Fruit fly (Drosophila melanogaster): ENCODE results near the gene CG43386.

CG43386 gene

dm6 chrX:9977305-9977704, at the start of gene CG43386:
TSS of gene CG43386 (minus strand) at chrX:9977405.
- TF ChIP-seq toe (GFP tag; optimal IDR thresholded peaks at IDR 0.05) (no peak), Clk (GFP tag; optimal IDR thresholded peaks at IDR 0.05) (no peak), Mnt (GFP tag; optimal IDR thresholded peaks at IDR 0.05) (no peak), cnc (optimal IDR thresholded peaks at IDR 0.05) (no peak), ovo (GFP tag; optimal IDR thresholded peaks at IDR 0.05) (no peak), CG11617 (GFP tag; optimal IDR thresholded peaks at IDR 0.05) (no peak), tj (GFP tag; optimal IDR thresholded peaks at IDR 0.05) (no peak), CG33017 (tag; optimal IDR thresholded peaks at IDR 0.05) (no peak), CG12768 (GFP tag; optimal IDR thresholded peaks at IDR 0.05) (no peak), CG7045 (GFP tag; optimal IDR thresholded peaks at IDR 0.05) (no peak), bab1 (GFP tag; optimal IDR thresholded peaks at IDR 0.05) (no peak), CG7101 (tag; optimal IDR thresholded peaks at IDR 0.05) (no peak), CG5204 (GFP tag; optimal IDR thresholded peaks at IDR 0.05) (no peak), kay (GFP tag; ENCODE audit: borderline replicate concordance) (no peak), Crg-1 (GFP tag; optimal IDR thresholded peaks at IDR 0.05) (no peak), Hr96 (GFP tag; optimal IDR thresholded peaks at IDR 0.05) (no peak)

dm6 chrX:10021809-10022208, 44.6 kb upstream of the CG43386 start:
- TF ChIP-seq Hr96 (GFP tag; optimal IDR thresholded peaks at IDR 0.05), result no peak
- no peak for TF ChIP-seq Crg-1 (GFP tag; optimal IDR thresholded peaks at IDR 0.05)
- TF ChIP-seq bab1 (GFP tag; optimal IDR thresholded peaks at IDR 0.05), result no peak
- TF ChIP-seq cic (GFP tag; optimal IDR thresholded peaks at IDR 0.05), result no peak
- TF ChIP-seq toe (GFP tag; optimal IDR thresholded peaks at IDR 0.05), result no peak
- TF ChIP-seq Mnt (GFP tag; optimal IDR thresholded peaks at IDR 0.05), result no peak
- no peak for TF ChIP-seq CG5204 (GFP tag; optimal IDR thresholded peaks at IDR 0.05)
- TF ChIP-seq CG7045 (GFP tag; optimal IDR thresholded peaks at IDR 0.05), result no peak
- no peak for TF ChIP-seq kay (GFP tag; ENCODE audit: borderline replicate concordance)
- TF ChIP-seq CG12768 (GFP tag; optimal IDR thresholded peaks at IDR 0.05), result no peak
- TF ChIP-seq CG7101 (tag; optimal IDR thresholded peaks at IDR 0.05), result no peak
- no peak for TF ChIP-seq CG11617 (GFP tag; optimal IDR thresholded peaks at IDR 0.05)
- TF ChIP-seq ovo (GFP tag; optimal IDR thresholded peaks at IDR 0.05), result no peak
- no peak for TF ChIP-seq tj (GFP tag; optimal IDR thresholded peaks at IDR 0.05)
- no peak for TF ChIP-seq CG14711 (tag; optimal IDR thresholded peaks at IDR 0.05)

- TF ChIP-seq Clk (GFP tag; optimal IDR thresholded peaks at IDR 0.05) (no peak), bab1 (GFP tag; optimal IDR thresholded peaks at IDR 0.05) (no peak), pad (GFP tag; optimal IDR thresholded peaks at IDR 0.05) (no peak), CG7045 (GFP tag; optimal IDR thresholded peaks at IDR 0.05) (no peak), toe (GFP tag; optimal IDR thresholded peaks at IDR 0.05) (no peak), CG7101 (tag; optimal IDR thresholded peaks at IDR 0.05) (no peak), tj (GFP tag; optimal IDR thresholded peaks at IDR 0.05) (no peak), cnc (optimal IDR thresholded peaks at IDR 0.05) (no peak), Mnt (GFP tag; optimal IDR thresholded peaks at IDR 0.05) (no peak), CG11617 (GFP tag; optimal IDR thresholded peaks at IDR 0.05) (no peak), ovo (GFP tag; optimal IDR thresholded peaks at IDR 0.05) (no peak), Crg-1 (GFP tag; optimal IDR thresholded peaks at IDR 0.05) (no peak), CG33017 (tag; optimal IDR thresholded peaks at IDR 0.05) (no peak), CG12768 (GFP tag; optimal IDR thresholded peaks at IDR 0.05) (no peak), CG1620 (GFP tag; optimal IDR thresholded peaks at IDR 0.05) (no peak), kay (GFP tag; ENCODE audit: borderline replicate concordance) (no peak), Hr96 (GFP tag; optimal IDR thresholded peaks at IDR 0.05) (no peak), CG14711 (tag; optimal IDR thresholded peaks at IDR 0.05) (no peak), cic (GFP tag; optimal IDR thresholded peaks at IDR 0.05) (no peak), CG5204 (GFP tag; optimal IDR thresholded peaks at IDR 0.05) (no peak)
Observed at dm6 chrX:10020857-10021256, 43.7 kb upstream of the CG43386 start.

- TF ChIP-seq Hr96 (GFP tag; optimal IDR thresholded peaks at IDR 0.05) (no peak), CG5204 (GFP tag; optimal IDR thresholded peaks at IDR 0.05) (no peak), CG12768 (GFP tag; optimal IDR thresholded peaks at IDR 0.05) (no peak), ovo (GFP tag; optimal IDR thresholded peaks at IDR 0.05) (no peak), bab1 (GFP tag; optimal IDR thresholded peaks at IDR 0.05) (no peak), kay (GFP tag; ENCODE audit: borderline replicate concordance) (no peak), CG7045 (GFP tag; optimal IDR thresholded peaks at IDR 0.05) (no peak), cnc (optimal IDR thresholded peaks at IDR 0.05) (no peak), CG14711 (tag; optimal IDR thresholded peaks at IDR 0.05) (no peak), Crg-1 (GFP tag; optimal IDR thresholded peaks at IDR 0.05) (no peak), toe (GFP tag; optimal IDR thresholded peaks at IDR 0.05) (no peak), pad (GFP tag; optimal IDR thresholded peaks at IDR 0.05) (no peak), CG7101 (tag; optimal IDR thresholded peaks at IDR 0.05) (no peak), CG1620 (GFP tag; optimal IDR thresholded peaks at IDR 0.05) (no peak), tj (GFP tag; optimal IDR thresholded peaks at IDR 0.05) (no peak), cic (GFP tag; optimal IDR thresholded peaks at IDR 0.05) (no peak), CG33017 (tag; optimal IDR thresholded peaks at IDR 0.05) (no peak), Mnt (GFP tag; optimal IDR thresholded peaks at IDR 0.05) (no peak), CG11617 (GFP tag; optimal IDR thresholded peaks at IDR 0.05) (no peak), Clk (GFP tag; optimal IDR thresholded peaks at IDR 0.05) (no peak)
Observed at dm6 chrX:10016724-10017123, 39.5 kb upstream of the CG43386 start, which contains the start of gene Cht6. TSS of gene Cht6 (plus strand) at chrX:10016845.

dm6 chrX:10014738-10015703, 37.8 kb upstream of the CG43386 start:
- TF ChIP-seq bab1 (GFP tag; optimal IDR thresholded peaks at IDR 0.05) (no peak), pad (GFP tag; optimal IDR thresholded peaks at IDR 0.05) (no peak), toe (GFP tag; optimal IDR thresholded peaks at IDR 0.05) (no peak), Clk (GFP tag; optimal IDR thresholded peaks at IDR 0.05) (no peak), CG12768 (GFP tag; optimal IDR thresholded peaks at IDR 0.05) (no peak), cic (GFP tag; optimal IDR thresholded peaks at IDR 0.05) (no peak), CG33017 (tag; optimal IDR thresholded peaks at IDR 0.05) (no peak), Crg-1 (GFP tag; optimal IDR thresholded peaks at IDR 0.05) (no peak), CG7045 (GFP tag; optimal IDR thresholded peaks at IDR 0.05) (no peak), kay (GFP tag; ENCODE audit: borderline replicate concordance) (no peak), ovo (GFP tag; optimal IDR thresholded peaks at IDR 0.05) (no peak), CG11617 (GFP tag; optimal IDR thresholded peaks at IDR 0.05) (no peak), cnc (optimal IDR thresholded peaks at IDR 0.05) (no peak), Hr96 (GFP tag; optimal IDR thresholded peaks at IDR 0.05) (no peak)

Measured in whole organism, adult.